Fruit fly (Drosophila melanogaster): ENCODE results near the gene ato.

The ato gene

DNA sequence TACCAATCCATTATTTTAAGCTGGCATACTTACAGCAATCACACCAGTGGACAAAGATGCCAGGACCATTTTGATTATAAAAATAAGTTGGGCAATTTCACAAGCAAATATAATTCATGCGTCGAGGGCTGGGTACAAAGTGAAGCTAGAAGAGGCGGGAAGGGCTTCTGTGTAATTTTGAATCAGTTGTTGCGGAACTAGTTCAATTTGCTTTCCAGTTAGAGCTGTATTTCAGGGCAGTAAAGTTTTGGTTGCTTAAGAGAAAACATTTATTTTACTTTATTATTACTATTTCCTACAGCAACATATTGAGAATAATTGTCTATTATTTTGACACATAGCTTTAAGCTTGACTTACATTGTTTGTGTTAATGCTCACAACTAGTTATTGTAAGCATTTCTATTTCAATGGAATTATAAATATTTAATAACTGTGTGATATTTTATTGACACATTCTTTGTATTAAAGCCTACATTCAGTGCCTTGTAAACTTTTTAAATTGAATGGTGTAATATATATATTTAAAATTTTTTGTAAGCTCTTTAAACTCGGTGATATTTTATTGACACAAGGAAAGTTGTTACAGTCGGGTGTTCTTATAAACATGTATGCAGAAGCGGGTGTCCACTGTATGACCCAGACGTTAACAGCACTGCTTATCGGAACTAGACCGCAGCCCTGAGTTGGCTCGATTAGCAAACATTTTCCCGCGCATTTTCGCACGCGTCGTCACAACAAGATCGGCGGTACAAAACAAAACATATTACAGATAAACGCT, 13.4 kb upstream of the ato start, which contains the start of the genes RPA1 and Mcm2:
RPA1 (minus strand) TSS at position 150 of the 779 bp plus-strand sequence.
Mcm2 (plus strand) TSS at position 669 of the 779 bp plus-strand sequence.
- TF ChIP-seq h (optimal IDR thresholded peaks at IDR 0.05) (no peak), psq (optimal IDR thresholded peaks at IDR 0.05) (no peak), insv (optimal IDR thresholded peaks at IDR 0.05) (no peak), Myc (optimal IDR thresholded peaks at IDR 0.05) (no peak), Sin3A (optimal IDR thresholded peaks at IDR 0.05) (no peak)

DNA sequence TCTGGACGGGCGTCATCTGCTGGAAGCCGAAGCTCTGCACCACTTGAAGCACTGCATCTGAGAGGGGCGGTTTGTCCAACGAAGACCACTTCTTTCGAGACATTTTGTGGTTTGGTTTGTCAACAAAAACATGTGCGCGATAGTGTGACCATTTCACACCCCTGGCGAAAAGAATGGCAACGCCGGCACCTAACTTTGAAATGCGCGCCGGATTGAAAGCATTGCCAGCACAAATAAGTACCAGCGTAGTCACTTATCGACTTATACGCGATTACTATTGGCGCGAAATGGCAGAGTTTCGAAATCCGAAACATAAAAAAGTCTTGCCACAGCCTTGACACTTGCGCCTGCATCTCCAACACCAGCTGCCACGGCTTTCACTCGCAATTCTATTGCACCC, 8.1 kb upstream of the ato start, which contains the start of gene CG9630:
CG9630 (minus strand) TSS at position 157 of the 400 bp plus-strand sequence.
- no peak for TF ChIP-seq psq (optimal IDR thresholded peaks at IDR 0.05)
- TF ChIP-seq insv (optimal IDR thresholded peaks at IDR 0.05): no peak
- no peak for TF ChIP-seq h (optimal IDR thresholded peaks at IDR 0.05)
- TF ChIP-seq Sin3A (optimal IDR thresholded peaks at IDR 0.05): no peak
- no peak for TF ChIP-seq ttk (optimal IDR thresholded peaks at IDR 0.05)
- no peak for TF ChIP-seq Myc (optimal IDR thresholded peaks at IDR 0.05)

dm6 chr3R:8272573-8273165, 5.2 kb upstream of the ato start:
- no peak for TF ChIP-seq h (optimal IDR thresholded peaks at IDR 0.05)
- no peak for TF ChIP-seq insv (optimal IDR thresholded peaks at IDR 0.05)
- no peak for TF ChIP-seq Myc (optimal IDR thresholded peaks at IDR 0.05)
- no peak for TF ChIP-seq Sin3A (optimal IDR thresholded peaks at IDR 0.05)
- TF ChIP-seq ttk (optimal IDR thresholded peaks at IDR 0.05): no peak
- no peak for TF ChIP-seq psq (optimal IDR thresholded peaks at IDR 0.05)

- TF ChIP-seq Sin3A (optimal IDR thresholded peaks at IDR 0.05) (no peak), insv (optimal IDR thresholded peaks at IDR 0.05) (no peak), ttk (optimal IDR thresholded peaks at IDR 0.05) (no peak), Myc (optimal IDR thresholded peaks at IDR 0.05) (no peak), h (optimal IDR thresholded peaks at IDR 0.05) (no peak), psq (optimal IDR thresholded peaks at IDR 0.05) (no peak)
Observed at dm6 chr3R:8275031-8275430, 2.8 kb upstream of the ato start.

DNA sequence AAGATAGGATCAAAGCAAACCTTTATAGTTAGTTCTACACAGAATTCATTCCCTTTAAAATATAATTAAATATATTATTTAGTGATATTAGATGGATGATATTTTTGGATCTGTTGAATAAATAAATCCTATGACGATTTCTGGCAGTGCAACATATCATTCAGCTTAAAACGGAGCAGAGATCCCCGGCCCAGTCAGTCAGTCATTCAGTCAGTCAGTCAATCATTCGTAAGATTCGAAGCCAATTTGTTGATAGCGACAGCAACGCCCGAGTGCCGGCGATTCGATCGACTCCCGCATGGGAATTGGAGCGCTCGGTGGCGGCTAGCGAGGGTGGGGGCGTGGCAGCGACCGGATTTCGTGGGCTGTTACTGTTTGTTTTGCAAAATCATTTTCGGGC, 2.1 kb downstream of the ato start:
- TF ChIP-seq psq (optimal IDR thresholded peaks at IDR 0.05): no peak
- no peak for TF ChIP-seq Sin3A (optimal IDR thresholded peaks at IDR 0.05)
- TF ChIP-seq Myc (optimal IDR thresholded peaks at IDR 0.05): no peak
- no peak for TF ChIP-seq insv (optimal IDR thresholded peaks at IDR 0.05)
- TF ChIP-seq ttk (optimal IDR thresholded peaks at IDR 0.05): no peak
- TF ChIP-seq h (optimal IDR thresholded peaks at IDR 0.05): no peak

- TF ChIP-seq insv (optimal IDR thresholded peaks at IDR 0.05): no peak
- TF ChIP-seq Myc (optimal IDR thresholded peaks at IDR 0.05): no peak
- no peak for TF ChIP-seq psq (optimal IDR thresholded peaks at IDR 0.05)
- TF ChIP-seq ttk (optimal IDR thresholded peaks at IDR 0.05): no peak
- no peak for TF ChIP-seq Sin3A (optimal IDR thresholded peaks at IDR 0.05)
- TF ChIP-seq h (optimal IDR thresholded peaks at IDR 0.05): no peak
Observed at dm6 chr3R:8282727-8283126, 4.9 kb downstream of the ato start.

DNA sequence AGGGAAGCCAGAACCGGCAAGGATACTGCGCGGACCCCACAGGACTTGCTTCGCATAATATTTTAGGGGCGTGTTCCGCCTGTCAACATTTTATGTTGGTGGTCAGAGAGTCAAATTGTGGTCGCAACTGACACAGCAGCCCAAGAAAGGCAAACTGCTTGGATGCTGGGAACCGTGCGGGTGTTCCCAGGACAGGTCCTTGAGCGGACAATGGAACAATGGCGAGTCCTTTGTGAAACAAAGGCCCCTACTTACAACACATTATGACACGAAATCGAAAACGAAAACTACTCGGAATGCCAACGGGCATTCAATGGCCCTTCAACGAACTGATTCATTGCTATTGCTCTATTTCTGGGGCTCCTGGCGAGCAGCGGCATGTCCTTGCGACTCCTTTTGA, 6.4 kb downstream of the ato start:
- TF ChIP-seq Sin3A (optimal IDR thresholded peaks at IDR 0.05) (no peak), psq (optimal IDR thresholded peaks at IDR 0.05) (no peak), h (optimal IDR thresholded peaks at IDR 0.05) (no peak), Myc (optimal IDR thresholded peaks at IDR 0.05) (no peak), ttk (optimal IDR thresholded peaks at IDR 0.05) (no peak), insv (optimal IDR thresholded peaks at IDR 0.05) (no peak)

- no peak for TF ChIP-seq Myc (optimal IDR thresholded peaks at IDR 0.05)
- no peak for TF ChIP-seq psq (optimal IDR thresholded peaks at IDR 0.05)
- TF ChIP-seq ttk (optimal IDR thresholded peaks at IDR 0.05): no peak
- no peak for TF ChIP-seq Sin3A (optimal IDR thresholded peaks at IDR 0.05)
- TF ChIP-seq insv (optimal IDR thresholded peaks at IDR 0.05): no peak
- TF ChIP-seq h (optimal IDR thresholded peaks at IDR 0.05): no peak
Observed at dm6 chr3R:8285727-8286344, 8.0 kb downstream of the ato start.

DNA sequence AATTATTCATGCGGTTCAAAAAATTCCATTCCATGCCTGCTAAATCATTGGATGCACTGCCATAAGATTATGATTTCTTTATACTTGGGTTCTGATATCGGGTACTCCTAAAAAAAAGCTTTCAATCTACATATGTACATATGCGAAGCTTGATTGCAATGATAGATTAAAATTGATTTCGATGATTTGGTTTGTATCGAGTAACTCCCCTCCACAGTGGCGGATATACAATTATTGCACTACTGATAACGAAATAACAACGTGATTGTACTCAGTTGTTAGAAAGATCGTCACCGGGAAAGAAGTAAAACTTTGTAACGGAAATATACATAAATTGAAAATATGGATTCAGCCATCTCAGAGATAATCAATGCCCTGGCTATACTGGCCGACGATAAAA, 9.8 kb downstream of the ato start, which contains the start of gene Nazo:
Nazo (plus strand) TSS at position 180 of the 400 bp plus-strand sequence.
- TF ChIP-seq Sin3A (optimal IDR thresholded peaks at IDR 0.05) (no peak), psq (optimal IDR thresholded peaks at IDR 0.05) (no peak), ttk (optimal IDR thresholded peaks at IDR 0.05) (no peak), insv (optimal IDR thresholded peaks at IDR 0.05) (no peak), h (optimal IDR thresholded peaks at IDR 0.05) (no peak), Myc (optimal IDR thresholded peaks at IDR 0.05) (no peak)

DNA sequence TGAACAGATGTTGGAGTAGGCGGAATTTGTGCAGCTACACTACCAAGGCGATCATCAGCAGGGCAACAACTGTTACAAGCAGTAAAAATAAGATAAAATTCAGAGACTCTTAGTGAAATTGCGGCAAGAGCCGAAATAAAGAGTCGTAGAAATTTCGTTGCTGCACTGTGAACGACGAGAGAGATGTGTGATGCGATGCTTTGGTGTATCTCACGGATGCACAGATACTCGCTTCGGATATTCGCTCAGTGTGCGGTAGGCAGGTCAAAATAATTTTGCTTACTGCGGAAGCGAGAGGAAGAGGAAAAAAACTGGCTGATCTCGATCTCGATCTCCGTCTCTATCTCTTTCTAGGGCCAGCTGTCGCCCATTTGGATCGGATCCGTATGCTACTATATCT, 10.9 kb downstream of the ato start:
- no peak for TF ChIP-seq psq (optimal IDR thresholded peaks at IDR 0.05)
- no peak for TF ChIP-seq Sin3A (optimal IDR thresholded peaks at IDR 0.05)
- TF ChIP-seq insv (optimal IDR thresholded peaks at IDR 0.05): no peak
- TF ChIP-seq ttk (optimal IDR thresholded peaks at IDR 0.05): no peak
- TF ChIP-seq Myc (optimal IDR thresholded peaks at IDR 0.05): no peak

DNA sequence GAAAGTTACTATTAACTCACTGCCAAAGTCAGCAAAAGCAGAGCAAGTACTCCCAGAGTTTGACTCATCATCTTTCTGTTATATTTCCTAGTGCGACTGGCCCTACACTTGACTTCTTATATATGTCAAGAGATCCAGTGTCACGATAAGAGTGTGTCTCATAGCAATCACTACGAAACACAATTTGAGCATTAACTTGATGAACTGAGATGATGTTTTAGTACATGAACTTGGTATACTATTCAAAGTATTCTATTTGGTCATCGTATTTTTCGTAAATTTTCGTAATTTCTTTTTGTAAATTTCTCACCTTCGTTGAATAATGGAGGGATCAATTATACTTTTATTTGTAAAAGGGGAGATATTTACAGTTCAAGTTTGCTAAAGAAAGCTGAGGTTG, 12.6 kb downstream of the ato start, which contains the start of gene CG11672:
CG11672 (minus strand) TSS at position 101 of the 400 bp plus-strand sequence.
- TF ChIP-seq h (optimal IDR thresholded peaks at IDR 0.05) (no peak), insv (optimal IDR thresholded peaks at IDR 0.05) (no peak), psq (optimal IDR thresholded peaks at IDR 0.05) (no peak), ttk (optimal IDR thresholded peaks at IDR 0.05) (no peak), Myc (optimal IDR thresholded peaks at IDR 0.05) (no peak), Sin3A (optimal IDR thresholded peaks at IDR 0.05) (no peak)

- TF ChIP-seq Sin3A (optimal IDR thresholded peaks at IDR 0.05) (no peak), h (optimal IDR thresholded peaks at IDR 0.05) (no peak), ttk (optimal IDR thresholded peaks at IDR 0.05) (no peak), insv (optimal IDR thresholded peaks at IDR 0.05) (no peak), psq (optimal IDR thresholded peaks at IDR 0.05) (no peak), Myc (optimal IDR thresholded peaks at IDR 0.05) (no peak)
Observed at dm6 chr3R:8290940-8291339, 13.1 kb downstream of the ato start, which contains the start of gene CG31464. Gene CG31464 (plus strand): TSS chr3R:8291240.

All from Kc167 (cell line).